Fruit fly (Drosophila melanogaster) whole organism, embryonic: ENCODE data around the gene CG9483.
A peak's percentile ranks its signal among the peaks of the same experiment; 100 is the strongest.

Source experiments
- ATbp ChIP-seq: fragments of 200-800 bp; sonication (Bioruptor generic); optimal IDR thresholded peaks from 2 replicates; lab custom pipeline; 2017; ENCODE audit warnings: missing biosample characterization, mild to moderate bottlenecking, missing genetic modification characterization, missing genetic modification reagents
- Abd-B ChIP-seq: fragments of 200-800 bp; sonication (Bioruptor generic); optimal IDR thresholded peaks from 2 replicates; lab custom pipeline; 2018; ENCODE audit warnings: missing biosample characterization, mild to moderate bottlenecking, missing genetic modification characterization, moderate library complexity
- Bteb2 ChIP-seq: fragments of 200-800 bp; sonication (Bioruptor generic); optimal IDR thresholded peaks from 2 replicates; lab custom pipeline; 2016; ENCODE audit warnings: missing biosample characterization, missing genetic modification characterization
- CG11695 ChIP-seq: fragments of 200-800 bp; sonication (Bioruptor generic); IDR thresholded peaks from 3 replicates; pipeline ENCODE4 v1.3.6; 2022; ENCODE audit warnings: missing biosample characterization, missing genetic modification characterization
- CG11696 ChIP-seq: fragments of 200-800 bp; sonication (Bioruptor generic); IDR thresholded peaks from 2 replicates; pipeline ENCODE4 v1.3.6; 2022; ENCODE audit warnings: missing biosample characterization, missing genetic modification characterization
- CG12391 ChIP-seq: fragments of 200-800 bp; sonication (Bioruptor generic); optimal IDR thresholded peaks from 3 replicates; lab custom pipeline; 2018; ENCODE audit warnings: missing biosample characterization, mild to moderate bottlenecking, missing genetic modification characterization, moderate library complexity
- CG12744 ChIP-seq: fragments of 200-800 bp; sonication (Bioruptor generic); optimal IDR thresholded peaks from 2 replicates; lab custom pipeline; 2016; ENCODE audit warnings: missing biosample characterization, missing genetic modification characterization
- CG14014 ChIP-seq: fragments of 200-800 bp; sonication (Bioruptor generic); IDR thresholded peaks from 2 replicates; pipeline ENCODE4 v1.3.6; 2022; ENCODE audit warnings: missing biosample characterization, missing genetic modification characterization
- CG14667 ChIP-seq: fragments of 200-800 bp; sonication (Bioruptor generic); IDR thresholded peaks from 2 replicates; pipeline ENCODE4 v1.3.6; 2022; ENCODE audit warnings: missing biosample characterization, missing genetic modification characterization
- CG15269 ChIP-seq: fragments of 200-800 bp; sonication (Bioruptor generic); optimal IDR thresholded peaks from 2 replicates; lab custom pipeline; 2018; ENCODE audit warnings: missing biosample characterization, mild to moderate bottlenecking, missing genetic modification characterization, moderate library complexity
- CG1529 ChIP-seq: fragments of 200-800 bp; sonication (Bioruptor generic); optimal IDR thresholded peaks from 3 replicates; lab custom pipeline; 2018; ENCODE audit warnings: missing biosample characterization, missing genetic modification characterization
- CG1602 ChIP-seq: fragments of 200-800 bp; sonication (Bioruptor generic); optimal IDR thresholded peaks from 3 replicates; lab custom pipeline; 2016; ENCODE audit warnings: missing biosample characterization, missing genetic modification characterization
- CG30431 ChIP-seq: fragments of 200-800 bp; sonication (Bioruptor generic); optimal IDR thresholded peaks from 2 replicates; lab custom pipeline; 2017; ENCODE audit warnings: missing biosample characterization, missing genetic modification characterization
- CG31224 ChIP-seq: fragments of 200-800 bp; sonication (Bioruptor generic); IDR thresholded peaks from 2 replicates; pipeline ENCODE4 v1.3.6; 2022; ENCODE audit warnings: missing biosample characterization, missing genetic modification characterization
- CG31365 ChIP-seq: fragments of 200-800 bp; sonication (Bioruptor generic); optimal IDR thresholded peaks from 2 replicates; lab custom pipeline; 2018; ENCODE audit warnings: missing biosample characterization, mild to moderate bottlenecking, missing genetic modification characterization
- CG32532 ChIP-seq: fragments of 200-800 bp; sonication (Bioruptor generic); IDR thresholded peaks from 2 replicates; pipeline ENCODE4 v1.3.6; 2022; ENCODE audit warnings: missing biosample characterization, missing genetic modification characterization
- CG3847 ChIP-seq: fragments of 200-800 bp; sonication (Bioruptor generic); IDR thresholded peaks from 2 replicates; pipeline ENCODE4 v1.3.6; 2022; ENCODE audit warnings: missing biosample characterization, missing genetic modification characterization
- CG4360 ChIP-seq: fragments of 200-800 bp; sonication (Bioruptor generic); IDR thresholded peaks from 2 replicates; pipeline ENCODE4 v1.3.6; 2022; ENCODE audit warnings: missing biosample characterization, missing genetic modification characterization
- CG5953 ChIP-seq: fragments of 200-800 bp; sonication (Bioruptor generic); IDR thresholded peaks from 2 replicates; pipeline ENCODE4 v1.3.6; 2022; ENCODE audit warnings: missing biosample characterization, missing genetic modification characterization
- CG6175 ChIP-seq: fragments of 200-800 bp; sonication (Bioruptor generic); IDR thresholded peaks from 3 replicates; pipeline ENCODE4 v1.3.6; 2022; ENCODE audit warnings: missing biosample characterization, missing genetic modification characterization
- CG6272 ChIP-seq: fragments of 200-800 bp; sonication (Bioruptor generic); IDR thresholded peaks from 2 replicates; pipeline ENCODE4 v1.3.6; 2022; ENCODE audit warnings: missing biosample characterization, missing genetic modification characterization
- CG6854 ChIP-seq: fragments of 200-800 bp; sonication (Bioruptor generic); optimal IDR thresholded peaks from 3 replicates; lab custom pipeline; 2017; ENCODE audit warnings: missing biosample characterization, mild to moderate bottlenecking, missing genetic modification characterization
- CG8765 ChIP-seq: fragments of 200-800 bp; sonication (Bioruptor generic); IDR thresholded peaks from 2 replicates; pipeline ENCODE4 v1.3.6; 2022; ENCODE audit warnings: missing biosample characterization, missing genetic modification characterization
- CG9817 ChIP-seq: fragments of 200-800 bp; sonication (Bioruptor generic); optimal IDR thresholded peaks from 2 replicates; lab custom pipeline; 2018; ENCODE audit warnings: missing biosample characterization, mild to moderate bottlenecking, missing genetic modification characterization, moderate library complexity
- Deaf1 ChIP-seq: fragments of 200-800 bp; optimal IDR thresholded peaks from 3 replicates; lab custom pipeline; 2019; ENCODE audit warnings: missing biosample characterization, mild to moderate bottlenecking, missing genetic modification characterization, moderate library complexity
- Fer1 ChIP-seq: fragments of 200-800 bp; sonication (Bioruptor generic); optimal IDR thresholded peaks from 2 replicates; lab custom pipeline; 2017; ENCODE audit warnings: missing biosample characterization, mild to moderate bottlenecking, missing genetic modification characterization
- Gug ChIP-seq: fragments of 200-800 bp; sonication (Bioruptor generic); IDR thresholded peaks from 4 replicates; pipeline ENCODE4 v1.3.6; 2022; ENCODE audit warnings: missing biosample characterization, missing genetic modification characterization
- Hand ChIP-seq: fragments of 200-800 bp; sonication (Bioruptor generic); optimal IDR thresholded peaks from 2 replicates; lab custom pipeline; 2017; ENCODE audit warnings: mild to moderate bottlenecking, missing biosample characterization, missing genetic modification reagents, missing genetic modification characterization
- Hr3 ChIP-seq: fragments of 200-800 bp; sonication (Bioruptor generic); optimal IDR thresholded peaks from 3 replicates; lab custom pipeline; 2016; ENCODE audit warnings: missing biosample characterization, missing genetic modification characterization
- Hr51 ChIP-seq, 2 experiments: fragments of 200-800 bp; sonication (Bioruptor generic); optimal IDR thresholded peaks; 2 replicates in 1 of 2; 3 replicates in 1 of 2; lab custom pipeline; 2016 to 2018; ENCODE audit warnings: missing biosample characterization in 2 of 2, missing genetic modification characterization in 2 of 2, mild to moderate bottlenecking in 1 of 2, moderate library complexity in 1 of 2
- Mad ChIP-seq: fragments of 200-800 bp; sonication (Bioruptor generic); optimal IDR thresholded peaks from 2 replicates; lab custom pipeline; 2016; ENCODE audit warnings: missing biosample characterization, missing genetic modification characterization
- Max ChIP-seq: fragments of 200-800 bp; sonication (Bioruptor generic); optimal IDR thresholded peaks from 2 replicates; lab custom pipeline; 2016; ENCODE audit warnings: missing biosample characterization, mild to moderate bottlenecking, missing genetic modification characterization
- NK7.1 ChIP-seq: fragments of 200-800 bp; sonication (Bioruptor generic); optimal IDR thresholded peaks from 3 replicates; lab custom pipeline; 2016; ENCODE audit warnings: missing biosample characterization, missing genetic modification characterization
- Oli ChIP-seq: fragments of 200-800 bp; sonication (Bioruptor generic); optimal IDR thresholded peaks from 2 replicates; lab custom pipeline; 2018; ENCODE audit warnings: missing biosample characterization, mild to moderate bottlenecking, missing genetic modification characterization, moderate library complexity
- Pdp1 ChIP-seq, 2 experiments: fragments of 200-800 bp; sonication (Bioruptor generic); optimal IDR thresholded peaks; 3 replicates each; lab custom pipeline; 2016; ENCODE audit warnings: missing biosample characterization in 2 of 2, missing genetic modification characterization in 2 of 2, mild to moderate bottlenecking in 1 of 2, moderate library complexity in 1 of 2
- Ptx1 ChIP-seq: fragments of 200-800 bp; sonication (Bioruptor generic); IDR thresholded peaks from 2 replicates; pipeline ENCODE4 v1.3.6; 2022; ENCODE audit warnings: missing biosample characterization, missing genetic modification characterization
- Sox100B ChIP-seq: fragments of 200-800 bp; sonication (Bioruptor generic); optimal IDR thresholded peaks from 3 replicates; lab custom pipeline; 2018; ENCODE audit warnings: missing biosample characterization, mild to moderate bottlenecking, missing genetic modification characterization
- Sox102F ChIP-seq: fragments of 200-800 bp; sonication (Bioruptor generic); optimal IDR thresholded peaks from 2 replicates; lab custom pipeline; 2018; ENCODE audit warnings: missing biosample characterization, mild to moderate bottlenecking, missing genetic modification characterization, moderate library complexity
- amos ChIP-seq: fragments of 200-800 bp; sonication (Bioruptor generic); IDR thresholded peaks from 2 replicates; pipeline ENCODE4 v1.3.6; 2022; ENCODE audit warnings: missing biosample characterization, missing genetic modification characterization; ENCODE audit not compliant: partially characterized antibody
- ap ChIP-seq: fragments of 200-800 bp; sonication (Bioruptor generic); IDR thresholded peaks from 2 replicates; pipeline ENCODE4 v1.3.6; 2022; ENCODE audit warnings: missing biosample characterization, missing genetic modification characterization
- exex ChIP-seq: fragments of 200-800 bp; sonication (Bioruptor generic); optimal IDR thresholded peaks from 4 replicates; lab custom pipeline; 2018; ENCODE audit warnings: missing biosample characterization, mild to moderate bottlenecking, missing genetic modification characterization, moderate library complexity
- gsb-n ChIP-seq: fragments of 200-800 bp; sonication (Bioruptor generic); optimal IDR thresholded peaks from 3 replicates; lab custom pipeline; 2018; ENCODE audit warnings: missing biosample characterization, mild to moderate bottlenecking, missing genetic modification characterization
- her ChIP-seq: fragments of 200-800 bp; sonication (Bioruptor generic); optimal IDR thresholded peaks from 2 replicates; lab custom pipeline; 2016; ENCODE audit warnings: missing biosample characterization, missing genetic modification characterization
- kni ChIP-seq: fragments of 200-800 bp; sonication (Bioruptor generic); optimal IDR thresholded peaks from 3 replicates; lab custom pipeline; 2017; ENCODE audit warnings: mild to moderate bottlenecking, missing biosample characterization, missing genetic modification reagents, missing genetic modification characterization
- lmd ChIP-seq: fragments of 200-800 bp; sonication (Bioruptor generic); IDR thresholded peaks from 2 replicates; pipeline ENCODE4 v1.3.6; 2022; ENCODE audit warnings: missing biosample characterization, missing genetic modification characterization
- nmo ChIP-seq: fragments of 200-800 bp; sonication (Bioruptor generic); optimal IDR thresholded peaks from 2 replicates; lab custom pipeline; 2018; ENCODE audit warnings: missing biosample characterization, mild to moderate bottlenecking, missing genetic modification characterization, moderate library complexity
- nom ChIP-seq: fragments of 200-800 bp; sonication (Bioruptor generic); optimal IDR thresholded peaks from 2 replicates; lab custom pipeline; 2017; ENCODE audit warnings: missing biosample characterization, missing genetic modification characterization, mild to moderate bottlenecking, moderate library complexity, missing genetic modification reagents
- psq ChIP-seq: fragments of 200-800 bp; sonication (Bioruptor generic); optimal IDR thresholded peaks from 2 replicates; lab custom pipeline; 2017; ENCODE audit warnings: missing biosample characterization, missing genetic modification characterization
- trem ChIP-seq: fragments of 200-800 bp; optimal IDR thresholded peaks from 3 replicates; lab custom pipeline; 2019; ENCODE audit warnings: missing biosample characterization, mild to moderate bottlenecking, missing genetic modification characterization, moderate library complexity

Gene CG9483

DNA sequence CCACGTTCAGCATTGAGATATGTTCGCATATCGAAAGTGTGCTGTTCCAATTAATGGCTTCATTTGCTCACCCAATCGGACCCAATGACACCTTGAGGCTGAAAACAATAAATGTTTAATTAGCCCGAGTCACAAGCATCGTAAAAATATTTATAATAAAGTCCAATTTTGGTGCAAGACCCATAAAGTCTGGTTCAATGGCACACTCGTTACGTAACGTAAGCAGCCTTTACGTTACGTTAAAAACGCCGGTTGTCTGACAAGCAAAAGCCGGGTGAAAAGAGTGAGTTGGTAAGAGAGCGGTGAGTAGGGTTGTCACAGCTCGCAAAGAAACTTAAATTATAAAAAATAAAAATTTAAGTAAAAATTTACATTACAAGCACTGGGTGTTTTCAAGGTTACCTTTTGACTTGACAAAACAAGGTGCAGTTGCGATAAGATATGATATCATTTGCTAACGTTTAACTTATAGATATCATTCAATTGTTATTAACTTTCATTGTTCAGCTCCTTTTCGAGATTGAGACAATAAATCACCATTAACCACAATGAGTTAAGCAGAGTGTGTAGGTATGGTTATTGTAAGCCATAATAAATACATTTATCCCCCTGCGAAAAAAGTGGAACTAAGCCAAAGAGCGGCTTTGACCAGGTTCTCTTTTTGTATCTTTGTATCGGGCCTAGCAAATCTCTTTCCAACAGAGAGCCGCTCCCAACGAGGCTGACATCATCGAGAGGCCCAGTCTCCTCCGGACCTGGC lies 31.6 kb downstream of the CG9483 start (continued):
- TF ChIP-seq CG14667: no peak
- peak; percentile 53 for TF ChIP-seq nmo (GFP tag; lab: Kevin White, UChicago)
- no peak for TF ChIP-seq CG31365 (tag; lab: Kevin White, UChicago)
- peak; percentile 15 for TF ChIP-seq CG30431
- TF ChIP-seq CG14014 (GFP tag; lab: Robert Waterston, UW): peak; percentile 46
- TF ChIP-seq Pdp1 (GFP tag; optimal IDR thresholded peaks at IDR 0.05; lab: Kevin White, UChicago): peak in 1 of 2 experiments; percentile 76
- no peak for TF ChIP-seq gsb-n
- TF ChIP-seq nom (GFP tag; lab: Kevin White, UChicago): peak; percentile 54
- no peak for TF ChIP-seq Hand (GFP tag; lab: Kevin White, UChicago)
- TF ChIP-seq Fer1 (GFP tag; lab: Kevin White, UChicago): peak; percentile 63
- no peak for TF ChIP-seq CG11696
- TF ChIP-seq CG15269 (tag; lab: Kevin White, UChicago): peak; percentile 40
- TF ChIP-seq CG32532 (GFP tag; lab: Robert Waterston, UW): peak; percentile 27; the same call in 1 of the 2 replicates
- peak in 1 of 2 experiments; percentile 75 for TF ChIP-seq Hr51 (GFP tag; optimal IDR thresholded peaks at IDR 0.05; lab: Kevin White, UChicago)
- no peak for TF ChIP-seq exex
- 0 out of 3 replicates have a peak, but pooled peaks have one; percentile 37 for TF ChIP-seq CG11695
- peak; percentile 41 for TF ChIP-seq CG9817 (tag; lab: Kevin White, UChicago)
- TF ChIP-seq CG6175 (GFP tag; lab: Robert Waterston, UW): no peak
- TF ChIP-seq Oli (tag; lab: Kevin White, UChicago): peak; percentile 58
- peak; percentile 49 for TF ChIP-seq Sox100B (GFP tag; lab: Kevin White, UChicago)
- TF ChIP-seq Gug (GFP tag; lab: Robert Waterston, UW): no peak
- peak; percentile 41; the same call in 1 of the 2 replicates for TF ChIP-seq lmd
- TF ChIP-seq Ptx1 (GFP tag; lab: Robert Waterston, UW): peak; percentile 33; the same call in 1 of the 2 replicates
- TF ChIP-seq Hr3: no peak
- no peak for TF ChIP-seq CG8765 (GFP tag; lab: Robert Waterston, UW)
- no peak for TF ChIP-seq NK7.1 (GFP tag; lab: Kevin White, UChicago)
- TF ChIP-seq Sox102F (GFP tag; lab: Kevin White, UChicago): peak; percentile 52
- peak; percentile 4 for TF ChIP-seq CG6854
- no peak for TF ChIP-seq trem (tag; lab: Kevin White, UChicago)
- TF ChIP-seq ap (GFP tag; lab: Robert Waterston, UW): no peak
- TF ChIP-seq Bteb2 (GFP tag; lab: Kevin White, UChicago): no peak
- TF ChIP-seq CG5953: 0 out of 2 replicates have a peak, but pooled peaks have one; percentile 22
- no peak for TF ChIP-seq ATbp (GFP tag; lab: Kevin White, UChicago)
- no peak for TF ChIP-seq CG1529 (GFP tag; lab: Kevin White, UChicago)
- TF ChIP-seq Deaf1 (tag; lab: Kevin White, UChicago): no peak
- TF ChIP-seq CG1602 (GFP tag; lab: Kevin White, UChicago): no peak
- TF ChIP-seq amos: no peak
- TF ChIP-seq CG3847 (GFP tag; lab: Robert Waterston, UW): no peak
- TF ChIP-seq CG31224 (GFP tag; lab: Robert Waterston, UW): peak; percentile 21; the same call in 1 of the 2 replicates
- no peak for TF ChIP-seq CG4360 (GFP tag; lab: Robert Waterston, UW)
- TF ChIP-seq her: no peak
- TF ChIP-seq CG12391 (tag; lab: Kevin White, UChicago): peak; percentile 56
- TF ChIP-seq Max (GFP tag; lab: Kevin White, UChicago): peak; percentile 5
- TF ChIP-seq psq (GFP tag; lab: Kevin White, UChicago): no peak
- TF ChIP-seq Abd-B: peak; percentile 27
- TF ChIP-seq CG6272 (GFP tag; lab: Robert Waterston, UW): no peak
- TF ChIP-seq CG12744 (GFP tag; lab: Kevin White, UChicago): no peak
- no peak for TF ChIP-seq Mad (GFP tag; lab: Kevin White, UChicago)
- TF ChIP-seq kni: no peak
